Worm (Caenorhabditis elegans) whole organism, early embryonic: ENCODE data around the gene npr-16.

Source experiments
- B0310.2 ChIP-seq: sonication (generic microtip); optimal IDR thresholded peaks from 2 replicates; lab custom pipeline; 2016; ENCODE audit warnings: mild to moderate bottlenecking, missing genetic modification characterization, missing compliant biosample characterization
- F13C5.2 ChIP-seq: sonication (generic microtip); optimal IDR thresholded peaks from 2 replicates; lab custom pipeline; 2017; ENCODE audit warnings: mild to moderate bottlenecking, missing genetic modification characterization, inconsistent platforms, missing compliant biosample characterization
- ama-1 ChIP-seq: fragments of 150-350 bp; optimal IDR thresholded peaks from 2 replicates; lab custom pipeline; 2014
- hnd-1 ChIP-seq: sonication (generic microtip); optimal IDR thresholded peaks from 2 replicates; lab custom pipeline; 2016; ENCODE audit warnings: missing genetic modification characterization, missing compliant biosample characterization

ce11 chrX:3538067-3538466 is 19.5 kb downstream of the npr-16 start:
- TF ChIP-seq ama-1 (no peak), F13C5.2 (tag; lab: Kevin White, UChicago) (no peak), hnd-1 (no peak), B0310.2 (tag; lab: Kevin White, UChicago) (no peak)
